Worm (Caenorhabditis elegans): Measurements from ENCODE around the gene F56D6.14.
A peak's percentile ranks its signal among the peaks of the same experiment; 100 is the strongest.

Gene F56D6.14

DNA sequence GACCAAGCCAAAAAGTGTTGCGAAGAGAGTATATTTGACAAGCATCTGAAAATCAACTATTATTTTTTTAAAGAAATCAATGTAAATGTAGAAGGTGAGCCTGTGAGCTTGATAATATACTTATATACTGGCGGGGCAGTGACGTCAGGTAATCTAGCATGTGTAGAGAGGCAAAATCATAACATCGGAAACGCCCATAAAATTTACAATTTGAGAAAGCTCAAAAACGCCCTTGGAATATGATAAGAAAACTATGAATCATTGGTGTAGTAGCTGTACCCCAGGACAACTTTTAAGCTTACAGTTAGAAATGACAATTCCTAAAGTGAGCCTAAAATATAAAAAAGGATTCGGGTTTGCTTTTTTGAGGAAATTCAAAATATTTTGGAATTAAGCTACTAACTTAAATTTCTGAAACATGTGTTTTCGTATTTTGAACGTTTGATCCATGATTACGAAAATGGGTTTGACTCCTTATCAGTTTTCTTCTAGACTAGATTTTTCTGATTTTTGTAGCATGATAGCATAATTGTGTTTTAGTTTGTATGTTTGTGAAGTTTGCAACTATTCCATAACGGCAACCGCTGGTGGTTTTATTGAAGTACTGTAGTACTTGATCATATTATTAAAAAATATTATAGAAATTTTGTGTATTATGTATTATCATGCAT is 24.3 kb downstream of the F56D6.14 start, which contains the start of gene clec-174:
Gene clec-174 (minus strand): TSS at position 51 of the 671 bp plus-strand sequence.
- TF ChIP-seq peb-1 (tag; optimal IDR thresholded peaks at IDR 0.05) (no peak), elt-1 (tag; optimal IDR thresholded peaks at IDR 0.05) (no peak)

DNA sequence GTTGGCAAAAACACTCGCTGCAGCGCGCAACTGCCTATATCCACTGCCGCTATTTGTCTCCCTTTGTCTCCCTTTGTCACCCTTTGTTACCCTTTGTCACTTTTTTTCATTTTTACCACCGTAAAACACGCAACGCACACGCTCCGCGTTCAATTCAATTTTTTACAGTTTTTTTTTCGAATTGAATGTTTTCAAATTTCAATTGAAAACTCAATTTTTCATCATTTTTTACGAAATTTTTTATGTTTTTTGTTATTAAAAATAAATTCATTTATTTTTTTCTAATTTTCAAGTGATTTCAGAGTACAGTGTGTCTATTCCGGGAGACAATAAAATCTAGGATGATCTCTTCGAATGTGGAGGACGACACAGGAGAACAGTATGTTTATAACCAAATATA is 25.5 kb downstream of the F56D6.14 start, which contains the start of gene Y46C8AL.11:
Gene Y46C8AL.11 (plus strand): TSS at position 301 of the 400 bp plus-strand sequence.
- TF ChIP-seq unc-62 (GFP tag; optimal IDR thresholded peaks at IDR 0.05) (no peak), blmp-1 (tag; optimal IDR thresholded peaks at IDR 0.05; ENCODE audit: insufficient read depth) (no peak), ceh-16 (tag; optimal IDR thresholded peaks at IDR 0.05) (no peak), sem-4 (tag; optimal IDR thresholded peaks at IDR 0.05) (no peak), fos-1 (tag; optimal IDR thresholded peaks at IDR 0.05) (no peak), ama-1 (optimal IDR thresholded peaks at IDR 0.05) (no peak), sma-9 (GFP tag; optimal IDR thresholded peaks at IDR 0.05) (no peak), sma-9 (tag; optimal IDR thresholded peaks at IDR 0.05) (no peak)

DNA sequence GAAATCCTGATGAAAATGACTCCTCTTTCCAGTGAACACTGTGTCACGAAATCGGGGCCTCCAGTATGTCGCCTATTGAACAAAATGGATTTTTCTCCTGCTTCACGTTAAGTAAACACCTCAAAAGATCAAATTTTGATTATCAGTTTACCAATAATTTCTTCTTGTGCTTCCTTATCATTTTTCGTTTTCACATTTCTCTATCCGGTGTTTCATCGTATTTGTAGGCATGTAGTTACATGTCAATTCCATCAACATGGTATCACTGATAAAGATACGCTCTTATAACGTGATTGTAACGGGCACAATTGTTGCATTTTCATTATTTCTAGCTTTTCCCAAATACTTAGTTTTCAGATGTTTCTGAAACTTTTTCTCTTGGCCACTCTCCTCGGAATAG is 27.0 kb downstream of the F56D6.14 start, which contains the start of gene clec-72:
Gene clec-72 (plus strand): TSS at position 358 of the 400 bp plus-strand sequence.
- TF ChIP-seq sem-4 (tag; optimal IDR thresholded peaks at IDR 0.05) (no peak), crh-2 (tag; optimal IDR thresholded peaks at IDR 0.05) (peak; percentile 18), gmeb-1 (tag; optimal IDR thresholded peaks at IDR 0.05) (peak; percentile 5), skn-1 (tag; optimal IDR thresholded peaks at IDR 0.05) (peak; percentile 11), fos-1 (tag; optimal IDR thresholded peaks at IDR 0.05) (peak; percentile 98), nhr-12 (tag; optimal IDR thresholded peaks at IDR 0.05) (no peak), sma-9 (GFP tag; optimal IDR thresholded peaks at IDR 0.05) (peak; percentile 50), sma-9 (tag; optimal IDR thresholded peaks at IDR 0.05) (no peak)

DNA sequence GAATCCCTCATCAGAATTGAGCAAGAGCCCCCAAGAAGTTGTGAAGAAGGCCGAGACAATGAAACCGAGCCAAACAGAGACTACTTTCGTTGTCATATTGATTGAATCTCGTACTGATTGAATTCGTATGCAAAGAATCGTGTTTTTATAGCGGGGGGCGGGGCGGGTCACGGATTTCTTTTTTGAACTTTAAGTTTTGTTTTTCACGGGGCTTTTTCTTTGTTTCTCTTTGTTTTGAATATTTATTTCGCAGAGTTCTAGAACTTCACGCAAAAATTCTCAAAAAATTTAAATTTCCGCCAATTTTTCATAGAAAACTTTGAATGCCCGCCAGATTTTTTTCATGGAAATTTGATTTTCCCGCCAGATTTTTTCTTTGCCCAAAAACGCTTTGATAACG is 38.6 kb downstream of the F56D6.14 start, which contains the start of gene clec-73:
Gene clec-73 (minus strand): TSS at position 101 of the 400 bp plus-strand sequence.
- no peak for TF ChIP-seq lin-11 (tag; optimal IDR thresholded peaks at IDR 0.05)
- TF ChIP-seq Y55F3AM.14 (GFP tag; optimal IDR thresholded peaks at IDR 0.05): no peak
- no peak for TF ChIP-seq mdl-1 (tag; optimal IDR thresholded peaks at IDR 0.05)
- TF ChIP-seq alr-1 (tag; optimal IDR thresholded peaks at IDR 0.05): no peak
- no peak for TF ChIP-seq nhr-237 (tag; optimal IDR thresholded peaks at IDR 0.05)
- no peak for TF ChIP-seq sma-3 (GFP tag; optimal IDR thresholded peaks at IDR 0.05)
- no peak for TF ChIP-seq zag-1 (tag; optimal IDR thresholded peaks at IDR 0.05)
- no peak for TF ChIP-seq ztf-1 (GFP tag; conservative IDR thresholded peaks at IDR 0.05)
- no peak for TF ChIP-seq blmp-1 (tag; optimal IDR thresholded peaks at IDR 0.05; ENCODE audit: insufficient read depth)
- TF ChIP-seq elt-3 (tag; optimal IDR thresholded peaks at IDR 0.05): no peak
- TF ChIP-seq ceh-82 (tag; optimal IDR thresholded peaks at IDR 0.05): no peak
- no peak for TF ChIP-seq R02D3.7 (tag; optimal IDR thresholded peaks at IDR 0.05)
- no peak for TF ChIP-seq nhr-21 (tag; optimal IDR thresholded peaks at IDR 0.05)
- TF ChIP-seq ZK546.5 (tag; optimal IDR thresholded peaks at IDR 0.05): no peak
- no peak for TF ChIP-seq unc-62 (GFP tag; optimal IDR thresholded peaks at IDR 0.05)
- no peak for TF ChIP-seq crh-2 (tag; optimal IDR thresholded peaks at IDR 0.05)

DNA sequence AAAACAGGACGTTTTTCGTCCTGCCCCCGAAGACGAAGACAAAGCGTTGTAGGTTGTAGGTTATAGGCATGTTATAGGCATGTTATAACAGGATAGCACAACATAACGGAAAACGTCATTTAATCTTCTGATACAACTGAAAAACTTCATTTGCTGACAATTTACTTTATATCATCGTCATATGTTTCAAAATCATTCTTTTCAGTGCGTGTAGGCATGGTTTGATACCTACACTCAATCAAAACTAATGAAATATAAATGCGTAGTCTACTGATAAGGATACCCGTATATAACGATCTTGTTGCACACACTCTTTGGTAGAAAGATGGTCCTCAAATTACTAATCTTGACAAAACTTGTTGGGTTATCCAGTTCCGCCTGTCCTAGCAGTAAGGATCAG is 39.2 kb downstream of the F56D6.14 start, which contains the start of gene clec-74:
Gene clec-74 (plus strand): TSS at position 301 of the 400 bp plus-strand sequence.
- TF ChIP-seq aly-2 (tag; optimal IDR thresholded peaks at IDR 0.05): no peak
- TF ChIP-seq nhr-10 (tag; optimal IDR thresholded peaks at IDR 0.05): no peak
- TF ChIP-seq lin-11 (tag; optimal IDR thresholded peaks at IDR 0.05): no peak
- TF ChIP-seq ztf-1 (GFP tag; conservative IDR thresholded peaks at IDR 0.05): no peak
- TF ChIP-seq mab-5 (tag; optimal IDR thresholded peaks at IDR 0.05): no peak
- no peak for TF ChIP-seq lsy-2 (tag; optimal IDR thresholded peaks at IDR 0.05)
- TF ChIP-seq ZK546.5 (tag; optimal IDR thresholded peaks at IDR 0.05): no peak
- TF ChIP-seq skn-1 (tag; optimal IDR thresholded peaks at IDR 0.05): no peak

DNA sequence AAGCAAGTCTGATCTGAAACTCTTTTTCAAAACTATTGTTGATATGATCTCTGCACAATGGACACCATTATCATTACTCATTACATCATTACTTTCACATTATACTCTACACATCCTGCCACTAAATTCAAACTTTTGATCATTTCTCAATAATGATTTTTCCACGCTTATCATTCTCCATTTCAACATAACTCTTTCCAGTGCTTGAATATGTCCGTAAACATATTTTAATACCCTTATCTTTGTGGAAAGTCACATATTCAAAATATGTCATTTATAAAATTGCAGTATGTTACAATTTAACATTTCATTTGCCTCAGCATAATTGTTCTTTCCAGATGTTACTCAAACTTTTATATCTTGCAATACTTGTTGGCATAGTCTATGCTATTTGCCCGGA is 42.9 kb downstream of the F56D6.14 start, which contains the start of gene clec-75:
Gene clec-75 (plus strand): TSS at position 339 of the 400 bp plus-strand sequence.
- TF ChIP-seq ZK546.5 (tag; optimal IDR thresholded peaks at IDR 0.05) (no peak), zag-1 (tag; optimal IDR thresholded peaks at IDR 0.05) (no peak), unc-39 (tag; optimal IDR thresholded peaks at IDR 0.05) (no peak), blmp-1 (tag; optimal IDR thresholded peaks at IDR 0.05; ENCODE audit: insufficient read depth) (no peak), skn-1 (tag; optimal IDR thresholded peaks at IDR 0.05) (no peak), gmeb-1 (tag; optimal IDR thresholded peaks at IDR 0.05) (no peak), dmd-4 (tag; optimal IDR thresholded peaks at IDR 0.05) (no peak), ceh-82 (tag; optimal IDR thresholded peaks at IDR 0.05) (no peak)

Measured in whole organism, L2 larva.